Worm (Caenorhabditis elegans): Measurements from ENCODE around the gene glr-5.

The glr-5 gene

ce11 chrV:8716175-8716574 is at the start of gene glr-5:
Gene glr-5 (plus strand): TSS chrV:8716495.
- TF ChIP-seq F26F4.8 (GFP tag; conservative IDR thresholded peaks at IDR 0.05) (no peak), hmg-1.1 (GFP tag; IDR thresholded peaks at IDR 0.05) (no peak), fkh-10 (GFP tag; optimal IDR thresholded peaks at IDR 0.05) (peak; percentile 67), ces-1 (GFP tag; optimal IDR thresholded peaks at IDR 0.05) (peak; percentile 84)

- TF ChIP-seq unc-62 (GFP tag; optimal IDR thresholded peaks at IDR 0.05 in 1 of 2) (peak in 1 of 2 experiments; percentile 67), unc-62 (tag; optimal IDR thresholded peaks at IDR 0.05) (no peak), dmd-8 (GFP tag; IDR thresholded peaks at IDR 0.05) (no peak), nhr-11 (tag; optimal IDR thresholded peaks at IDR 0.05) (peak; percentile 10), mdl-1 (tag; optimal IDR thresholded peaks at IDR 0.05) (no peak), F10B5.3 (tag; optimal IDR thresholded peaks at IDR 0.05) (no peak), hlh-30 (tag; optimal IDR thresholded peaks at IDR 0.05; ENCODE audit: insufficient read depth) (peak; percentile 34), zfp-2 (tag; optimal IDR thresholded peaks at IDR 0.05) (no peak), daf-16 (GFP tag; optimal IDR thresholded peaks at IDR 0.05) (peak in 1 of 2 experiments; percentile 39), daf-16 (tag; optimal IDR thresholded peaks at IDR 0.05) (no peak), ceh-44 (GFP tag; IDR thresholded peaks at IDR 0.05) (no peak), ZK546.5 (tag; optimal IDR thresholded peaks at IDR 0.05) (no peak), aha-1 (tag) (peak; percentile 22), ces-1 (GFP tag; optimal IDR thresholded peaks at IDR 0.05) (no peak), snpc-1.2 (GFP tag; IDR thresholded peaks at IDR 0.05) (no peak), mxl-3 (GFP tag; optimal IDR thresholded peaks at IDR 0.05) (peak; percentile 0), hlh-11 (tag; optimal IDR thresholded peaks at IDR 0.05) (peak; percentile 38), nhr-41 (GFP tag; IDR thresholded peaks at IDR 0.05) (no peak), Y5F2A.4 (GFP tag; optimal IDR thresholded peaks at IDR 0.05) (no peak), ztf-7 (tag; optimal IDR thresholded peaks at IDR 0.05) (no peak)
Observed at ce11 chrV:8667230-8668021, 48.9 kb upstream of the glr-5 start.

ce11 chrV:8668224-8668623 is 48.1 kb upstream of the glr-5 start:
- TF ChIP-seq nhr-25 (tag; optimal IDR thresholded peaks at IDR 0.05; ENCODE audit: borderline replicate concordance, insufficient read depth), result no peak
- no peak for TF ChIP-seq zfp-2 (tag; optimal IDR thresholded peaks at IDR 0.05)
- peak in 1 of 2 experiments; percentile 28 for TF ChIP-seq unc-62 (GFP tag; optimal IDR thresholded peaks at IDR 0.05 in 1 of 2)
- TF ChIP-seq unc-62 (tag; optimal IDR thresholded peaks at IDR 0.05), result no peak

ce11 chrV:8670759-8671158 is 45.5 kb upstream of the glr-5 start:
- no peak for TF ChIP-seq zfp-2 (tag; optimal IDR thresholded peaks at IDR 0.05)
- TF ChIP-seq aha-1 (tag), result peak; percentile 95
- TF ChIP-seq nhr-76 (tag; optimal IDR thresholded peaks at IDR 0.05), result no peak
- no peak for TF ChIP-seq T26A8.4 (GFP tag; IDR thresholded peaks at IDR 0.05)
- TF ChIP-seq attf-4 (tag; optimal IDR thresholded peaks at IDR 0.05), result no peak
- no peak for TF ChIP-seq ctbp-1 (GFP tag; IDR thresholded peaks at IDR 0.05)

ce11 chrV:8671568-8672123 is 44.6 kb upstream of the glr-5 start:
- TF ChIP-seq nhr-10 (tag; optimal IDR thresholded peaks at IDR 0.05) (peak; percentile 44), zfp-3 (GFP tag; conservative IDR thresholded peaks at IDR 0.05) (no peak), unc-62 (GFP tag; optimal IDR thresholded peaks at IDR 0.05 in 1 of 2) (peak in 1 of 2 experiments; percentile 32), unc-62 (tag; optimal IDR thresholded peaks at IDR 0.05) (no peak), aha-1 (tag) (peak; percentile 52), lin-39 (tag; optimal IDR thresholded peaks at IDR 0.05) (no peak), nhr-77 (tag; optimal IDR thresholded peaks at IDR 0.05) (peak; percentile 14), T26A8.4 (GFP tag; IDR thresholded peaks at IDR 0.05) (no peak)

Data from whole organism, L4 larva.